Fruit fly (Drosophila melanogaster) whole organism, adult: ENCODE data around the gene CG34355.

ENCODE experiments used
- CG11617 ChIP-seq: fragments of 200-800 bp; sonication (Bioruptor generic); optimal IDR thresholded peaks from 2 replicates; lab custom pipeline; 2017; ENCODE audit warnings: mild to moderate bottlenecking, missing biosample characterization, missing genetic modification reagents, missing genetic modification characterization
- CG12768 ChIP-seq: fragments of 200-800 bp; sonication (Bioruptor generic); optimal IDR thresholded peaks from 2 replicates; lab custom pipeline; 2017; ENCODE audit warnings: missing biosample characterization, missing genetic modification characterization, mild to moderate bottlenecking, moderate library complexity, missing genetic modification reagents
- CG14711 ChIP-seq: fragments of 200-800 bp; sonication (Bioruptor generic); optimal IDR thresholded peaks from 2 replicates; lab custom pipeline; 2018; ENCODE audit warnings: missing biosample characterization, mild to moderate bottlenecking, missing genetic modification characterization, moderate library complexity
- CG1620 ChIP-seq: fragments of 200-800 bp; sonication (Bioruptor generic); optimal IDR thresholded peaks from 2 replicates; lab custom pipeline; 2016; ENCODE audit warnings: missing biosample characterization, missing genetic modification characterization
- CG33017 ChIP-seq: fragments of 200-800 bp; sonication (Bioruptor generic); optimal IDR thresholded peaks from 2 replicates; lab custom pipeline; 2018; ENCODE audit warnings: missing biosample characterization, mild to moderate bottlenecking, missing genetic modification characterization, moderate library complexity
- CG5204 ChIP-seq: fragments of 200-800 bp; sonication (Bioruptor generic); optimal IDR thresholded peaks from 2 replicates; lab custom pipeline; 2016; ENCODE audit warnings: missing biosample characterization, missing genetic modification characterization
- CG7045 ChIP-seq: fragments of 200-800 bp; sonication (Bioruptor generic); optimal IDR thresholded peaks from 2 replicates; lab custom pipeline; 2017; ENCODE audit warnings: missing biosample characterization, mild to moderate bottlenecking, missing genetic modification characterization
- CG7101 ChIP-seq: fragments of 200-800 bp; sonication (Bioruptor generic); optimal IDR thresholded peaks from 2 replicates; lab custom pipeline; 2018; ENCODE audit warnings: missing biosample characterization, mild to moderate bottlenecking, missing genetic modification characterization, moderate library complexity
- Clk ChIP-seq: fragments of 200-800 bp; sonication (Bioruptor generic); optimal IDR thresholded peaks from 2 replicates; lab custom pipeline; 2017; ENCODE audit warnings: missing biosample characterization, missing genetic modification characterization
- Crg-1 ChIP-seq: fragments of 200-800 bp; sonication (Bioruptor generic); optimal IDR thresholded peaks from 2 replicates; lab custom pipeline; 2016; ENCODE audit warnings: missing biosample characterization, missing genetic modification characterization
- Hr96 ChIP-seq: fragments of 200-800 bp; sonication (Bioruptor generic); optimal IDR thresholded peaks from 2 replicates; lab custom pipeline; 2016; ENCODE audit warnings: missing biosample characterization, missing genetic modification characterization
- Mnt ChIP-seq: fragments of 200-800 bp; sonication (Bioruptor generic); optimal IDR thresholded peaks from 2 replicates; lab custom pipeline; 2016; ENCODE audit warnings: missing biosample characterization, mild to moderate bottlenecking, missing genetic modification characterization
- bab1 ChIP-seq: fragments of 200-800 bp; sonication (Bioruptor generic); optimal IDR thresholded peaks from 3 replicates; lab custom pipeline; 2019; ENCODE audit warnings: missing biosample characterization, mild to moderate bottlenecking, missing genetic modification characterization, moderate library complexity
- cic ChIP-seq: fragments of 200-800 bp; sonication (Bioruptor generic); optimal IDR thresholded peaks from 2 replicates; lab custom pipeline; 2017; ENCODE audit warnings: missing biosample characterization, mild to moderate bottlenecking, missing genetic modification characterization, moderate library complexity
- cnc ChIP-seq, 2 experiments: fragments of >200 bp; optimal IDR thresholded peaks; 2 replicates each; lab custom pipeline; 2017
- kay ChIP-seq: fragments of 200-800 bp; sonication (Bioruptor generic); peaks from one replicate; lab custom pipeline; 2016; ENCODE audit warnings: missing biosample characterization, missing genetic modification characterization, borderline replicate concordance
- ovo ChIP-seq: fragments of 200-800 bp; sonication (Bioruptor generic); optimal IDR thresholded peaks from 2 replicates; lab custom pipeline; 2016; ENCODE audit warnings: missing biosample characterization, missing genetic modification characterization
- pad ChIP-seq: fragments of 200-800 bp; sonication (Bioruptor generic); optimal IDR thresholded peaks from 3 replicates; lab custom pipeline; 2017; ENCODE audit warnings: missing biosample characterization, missing genetic modification characterization, mild to moderate bottlenecking, moderate library complexity, missing genetic modification reagents
- tj ChIP-seq: fragments of 200-800 bp; sonication (Bioruptor generic); optimal IDR thresholded peaks from 3 replicates; lab custom pipeline; 2017; ENCODE audit warnings: missing biosample characterization, mild to moderate bottlenecking, missing genetic modification characterization, moderate library complexity
- toe ChIP-seq: fragments of 200-800 bp; sonication (Bioruptor generic); optimal IDR thresholded peaks from 2 replicates; lab custom pipeline; 2016; ENCODE audit warnings: missing biosample characterization, missing genetic modification characterization

The CG34355 gene

dm6 chr3R:23878318-23878799 lies 74.7 kb downstream of the CG34355 start:
- TF ChIP-seq CG11617 (GFP tag; lab: Kevin White, UChicago) = no peak
- no peak for TF ChIP-seq CG7101 (tag; lab: Kevin White, UChicago)
- TF ChIP-seq CG7045 (GFP tag; lab: Kevin White, UChicago) = no peak
- no peak for TF ChIP-seq cic (GFP tag; lab: Kevin White, UChicago)
- TF ChIP-seq CG1620 (GFP tag; lab: Kevin White, UChicago) = no peak
- TF ChIP-seq Hr96 (GFP tag; lab: Kevin White, UChicago) = no peak
- no peak for TF ChIP-seq Clk
- TF ChIP-seq ovo (GFP tag; lab: Kevin White, UChicago) = no peak
- TF ChIP-seq tj (GFP tag; lab: Kevin White, UChicago) = no peak
- TF ChIP-seq Mnt (GFP tag; lab: Kevin White, UChicago) = no peak
- TF ChIP-seq Crg-1 = no peak
- TF ChIP-seq cnc (optimal IDR thresholded peaks at IDR 0.05; lab: Kevin White, UChicago) = no peak
- no peak for TF ChIP-seq toe (GFP tag; lab: Kevin White, UChicago)
- no peak for TF ChIP-seq CG12768 (GFP tag; lab: Kevin White, UChicago)
- TF ChIP-seq pad = no peak
- no peak for TF ChIP-seq CG5204 (GFP tag; lab: Kevin White, UChicago)

dm6 chr3R:23880280-23880679 lies 76.6 kb downstream of the CG34355 start:
- TF ChIP-seq Crg-1 (no peak), Mnt (GFP tag; lab: Kevin White, UChicago) (no peak), CG12768 (GFP tag; lab: Kevin White, UChicago) (no peak), Clk (no peak), toe (GFP tag; lab: Kevin White, UChicago) (no peak), CG1620 (GFP tag; lab: Kevin White, UChicago) (no peak), CG5204 (GFP tag; lab: Kevin White, UChicago) (no peak), bab1 (GFP tag; lab: Kevin White, UChicago) (no peak)

dm6 chr3R:23884088-23884727 lies 80.5 kb downstream of the CG34355 start:
- TF ChIP-seq CG33017 (tag; lab: Kevin White, UChicago) = no peak
- no peak for TF ChIP-seq CG11617 (GFP tag; lab: Kevin White, UChicago)
- TF ChIP-seq toe (GFP tag; lab: Kevin White, UChicago) = no peak
- no peak for TF ChIP-seq Clk
- TF ChIP-seq tj (GFP tag; lab: Kevin White, UChicago) = peak; percentile 72

dm6 chr3R:23885182-23885581 lies 81.5 kb downstream of the CG34355 start:
- no peak for TF ChIP-seq pad
- no peak for TF ChIP-seq bab1 (GFP tag; lab: Kevin White, UChicago)
- no peak for TF ChIP-seq CG5204 (GFP tag; lab: Kevin White, UChicago)
- no peak for TF ChIP-seq tj (GFP tag; lab: Kevin White, UChicago)
- no peak for TF ChIP-seq Crg-1
- no peak for TF ChIP-seq toe (GFP tag; lab: Kevin White, UChicago)
- TF ChIP-seq cnc (optimal IDR thresholded peaks at IDR 0.05; lab: Kevin White, UChicago) = no peak
- TF ChIP-seq Clk = no peak
- TF ChIP-seq CG33017 (tag; lab: Kevin White, UChicago) = no peak
- no peak for TF ChIP-seq Mnt (GFP tag; lab: Kevin White, UChicago)
- TF ChIP-seq ovo (GFP tag; lab: Kevin White, UChicago) = no peak
- no peak for TF ChIP-seq CG14711 (tag; lab: Kevin White, UChicago)
- no peak for TF ChIP-seq cic (GFP tag; lab: Kevin White, UChicago)
- no peak for TF ChIP-seq CG12768 (GFP tag; lab: Kevin White, UChicago)
- no peak for TF ChIP-seq CG7101 (tag; lab: Kevin White, UChicago)
- no peak for TF ChIP-seq CG1620 (GFP tag; lab: Kevin White, UChicago)
- no peak for TF ChIP-seq kay (GFP tag; lab: Kevin White, UChicago)
- TF ChIP-seq CG11617 (GFP tag; lab: Kevin White, UChicago) = no peak

- peak; percentile 87 for TF ChIP-seq tj (GFP tag; lab: Kevin White, UChicago)
- no peak for TF ChIP-seq Crg-1
These were observed 82.0 kb downstream of the CG34355 start for dm6 chr3R:23885660-23886059.

- TF ChIP-seq cnc (optimal IDR thresholded peaks at IDR 0.05; lab: Kevin White, UChicago) = no peak
- peak; percentile 53 for TF ChIP-seq CG11617 (GFP tag; lab: Kevin White, UChicago)
- TF ChIP-seq cic (GFP tag; lab: Kevin White, UChicago) = no peak
- no peak for TF ChIP-seq ovo (GFP tag; lab: Kevin White, UChicago)
- peak; percentile 37 for TF ChIP-seq Hr96 (GFP tag; lab: Kevin White, UChicago)
- no peak for TF ChIP-seq toe (GFP tag; lab: Kevin White, UChicago)
- TF ChIP-seq Clk = no peak
- TF ChIP-seq CG1620 (GFP tag; lab: Kevin White, UChicago) = peak; percentile 44
- TF ChIP-seq pad = peak; percentile 82
- TF ChIP-seq kay (GFP tag; lab: Kevin White, UChicago) = no peak
- TF ChIP-seq Crg-1 = no peak
- peak; percentile 11 for TF ChIP-seq CG5204 (GFP tag; lab: Kevin White, UChicago)
- peak; percentile 20 for TF ChIP-seq Mnt (GFP tag; lab: Kevin White, UChicago)
- peak; percentile 71 for TF ChIP-seq CG7101 (tag; lab: Kevin White, UChicago)
- peak; percentile 70 for TF ChIP-seq CG14711 (tag; lab: Kevin White, UChicago)
- no peak for TF ChIP-seq CG7045 (GFP tag; lab: Kevin White, UChicago)
- peak; percentile 2 for TF ChIP-seq CG33017 (tag; lab: Kevin White, UChicago)
- no peak for TF ChIP-seq tj (GFP tag; lab: Kevin White, UChicago)
- TF ChIP-seq CG12768 (GFP tag; lab: Kevin White, UChicago) = no peak
- TF ChIP-seq bab1 (GFP tag; lab: Kevin White, UChicago) = peak; percentile 90
These were observed 82.8 kb downstream of the CG34355 start for dm6 chr3R:23886270-23887095.
